Worm (Caenorhabditis elegans) whole organism, L4 larva: ENCODE data around the gene Y50D4C.12.

ENCODE experiments used
- D1046.2 ChIP-seq: fragments of 200-800 bp; sonication (Bioruptor generic); IDR thresholded peaks from 2 replicates; pipeline ENCODE4 v1.3.6; 2022; ENCODE audit warnings: missing genetic modification characterization, missing compliant biosample characterization
- F26F4.8 ChIP-seq: fragments of 200-800 bp; sonication (Bioruptor generic); conservative IDR thresholded peaks from 2 replicates; pipeline ENCODE4 v1.3.6; 2022; ENCODE audit warnings: missing genetic modification characterization, missing compliant biosample characterization
- Y75B8A.6 ChIP-seq: fragments of 200-800 bp; sonication (Bioruptor generic); IDR thresholded peaks from 2 replicates; pipeline ENCODE4 v1.3.6; 2022; ENCODE audit warnings: missing genetic modification reagents, missing genetic modification characterization, missing compliant biosample characterization
- dmd-6 ChIP-seq: fragments of 200-800 bp; sonication (Bioruptor generic); IDR thresholded peaks from 2 replicates; pipeline ENCODE4 v1.3.6; 2022; ENCODE audit warnings: missing genetic modification reagents, missing genetic modification characterization, missing compliant biosample characterization
- lin-15B ChIP-seq: fragments of 150-350 bp; sonication (generic microtip); optimal IDR thresholded peaks from 3 replicates; lab custom pipeline; 2014; ENCODE audit warnings: missing biosample characterization, missing genetic modification characterization
- nhr-237 ChIP-seq: sonication (generic microtip); optimal IDR thresholded peaks from 2 replicates; lab custom pipeline; 2017; ENCODE audit warnings: missing biosample characterization, missing genetic modification characterization
- nhr-42 ChIP-seq: fragments of 200-800 bp; sonication (Bioruptor generic); IDR thresholded peaks from 2 replicates; pipeline ENCODE4 v1.3.6; 2022; ENCODE audit warnings: missing genetic modification characterization, missing compliant biosample characterization
- nhr-76 ChIP-seq: fragments of 150-350 bp; optimal IDR thresholded peaks from 2 replicates; lab custom pipeline; 2014; ENCODE audit warnings: missing biosample characterization, missing genetic modification characterization

DNA sequence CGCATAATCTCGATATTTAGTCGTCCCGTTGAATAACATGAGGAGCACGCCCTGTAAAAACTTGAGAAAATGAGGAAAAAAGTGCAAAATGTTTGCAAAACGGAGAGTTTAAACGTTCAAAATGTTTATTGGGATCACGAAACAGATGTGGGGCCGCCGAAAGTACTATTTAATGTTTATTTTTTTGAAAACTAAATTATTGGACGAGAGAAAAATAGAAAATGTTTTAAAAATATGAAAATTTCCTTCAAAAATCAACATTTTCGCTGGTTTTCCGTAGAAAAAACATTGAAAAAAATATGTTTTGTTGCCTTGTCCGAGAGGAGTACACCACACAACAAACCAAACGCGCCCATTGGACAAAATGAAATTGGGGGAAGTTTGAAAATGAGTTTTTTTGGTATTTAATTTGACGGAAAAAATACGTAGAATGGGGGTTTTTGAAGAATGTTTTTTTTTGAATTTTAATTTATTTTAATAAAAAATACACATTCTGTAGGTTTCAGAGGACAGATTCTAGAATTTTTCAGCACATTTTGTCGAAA, 17.6 kb upstream of the Y50D4C.12 start, which contains the start of gene sqv-6:
- no peak for TF ChIP-seq nhr-42 (GFP tag; lab: Robert Waterston, UW)
- TF ChIP-seq Y75B8A.6, result no peak
- TF ChIP-seq nhr-76 (tag; lab: Kevin White, UChicago), result no peak
- TF ChIP-seq D1046.2 (GFP tag; lab: Robert Waterston, UW), result no peak
- TF ChIP-seq lin-15B, result no peak
- TF ChIP-seq dmd-6 (GFP tag; lab: Robert Waterston, UW), result no peak
- TF ChIP-seq nhr-237 (tag; lab: Kevin White, UChicago), result no peak
- no peak for TF ChIP-seq F26F4.8 (GFP tag; lab: Robert Waterston, UW)
